Worm (Caenorhabditis elegans): ENCODE results near the gene K08C7.1.

K08C7.1 gene

DNA sequence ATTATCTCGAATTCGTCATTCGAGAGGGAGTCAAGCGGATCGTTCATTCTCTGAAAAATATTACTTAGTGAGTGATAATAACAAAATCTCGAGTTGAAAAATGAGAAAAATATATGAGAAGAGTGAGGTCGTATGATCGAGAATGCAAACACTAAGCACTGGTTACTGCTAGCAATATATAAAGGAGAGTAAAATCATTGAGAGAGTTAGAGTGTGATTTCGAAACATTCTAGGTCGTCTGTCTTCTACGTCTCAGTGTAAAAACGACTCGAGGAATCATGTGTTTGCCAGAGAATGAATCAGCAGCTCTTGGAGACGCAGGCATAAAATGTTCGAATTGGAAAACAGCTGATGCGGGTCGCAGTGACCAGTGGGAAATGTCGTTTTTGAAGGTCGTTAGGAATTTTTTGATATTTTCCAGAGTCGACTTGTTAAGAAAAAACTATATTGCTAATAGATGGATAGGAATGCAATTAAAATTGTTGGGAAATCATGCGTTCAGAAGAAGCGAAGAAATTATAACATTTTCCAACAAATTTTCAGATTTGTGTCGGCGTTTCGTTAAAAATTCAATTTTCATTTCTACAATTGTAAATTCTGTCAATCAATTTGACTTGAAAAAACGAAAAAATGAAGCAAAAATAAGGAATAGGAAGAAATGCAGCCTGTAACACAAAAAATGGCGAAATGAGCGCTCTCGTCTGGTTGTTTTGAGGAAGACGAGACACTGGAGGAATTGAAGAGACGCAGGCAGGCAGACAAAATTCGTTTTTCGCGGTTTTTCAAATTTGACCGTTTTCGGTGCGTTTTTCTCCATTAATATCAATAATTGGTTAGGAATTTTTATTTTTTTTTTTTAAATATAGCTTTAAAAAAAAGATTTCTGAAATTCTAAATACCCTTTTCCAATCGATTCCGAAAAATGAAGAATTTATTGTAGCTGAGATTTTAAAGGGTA is 40.7 kb downstream of the K08C7.1 start, which contains the start of gene allo-1 (continued):
- peak; percentile 15 for TF ChIP-seq ceh-27 (GFP tag; optimal IDR thresholded peaks at IDR 0.05)
- TF ChIP-seq lin-26 (GFP tag; IDR thresholded peaks at IDR 0.05) = no peak
- TF ChIP-seq hmg-1.2 (GFP tag; IDR thresholded peaks at IDR 0.05) = peak; percentile 100

DNA sequence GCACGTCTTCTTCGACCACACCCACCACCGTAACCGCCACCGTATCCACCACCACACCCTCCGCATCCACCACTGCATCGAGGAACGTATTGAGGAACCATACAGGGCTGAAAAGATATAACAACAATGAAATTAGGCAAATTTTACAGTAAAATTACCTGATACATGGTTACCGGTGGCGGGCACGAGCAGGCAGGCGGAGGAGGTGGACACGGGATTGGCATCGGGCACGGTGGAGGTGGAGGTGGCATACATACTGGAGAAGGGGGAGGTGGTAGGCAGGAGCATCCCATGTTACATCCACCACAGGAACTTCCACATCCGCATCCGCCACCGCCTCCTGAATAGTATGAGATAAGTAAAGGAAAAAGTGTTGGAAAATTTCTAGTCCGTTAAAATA is 41.9 kb downstream of the K08C7.1 start:
- TF ChIP-seq unc-62 (GFP tag; optimal IDR thresholded peaks at IDR 0.05) (no peak), ccch-3 (GFP tag; optimal IDR thresholded peaks at IDR 0.05) (no peak), ceh-58 (GFP tag; IDR thresholded peaks at IDR 0.05) (0 out of 2 replicates have a peak, but pooled peaks have one; percentile 49), dox-1 (GFP tag; IDR thresholded peaks at IDR 0.05) (peak; percentile 11; the same call in 1 of the 2 replicates)

DNA sequence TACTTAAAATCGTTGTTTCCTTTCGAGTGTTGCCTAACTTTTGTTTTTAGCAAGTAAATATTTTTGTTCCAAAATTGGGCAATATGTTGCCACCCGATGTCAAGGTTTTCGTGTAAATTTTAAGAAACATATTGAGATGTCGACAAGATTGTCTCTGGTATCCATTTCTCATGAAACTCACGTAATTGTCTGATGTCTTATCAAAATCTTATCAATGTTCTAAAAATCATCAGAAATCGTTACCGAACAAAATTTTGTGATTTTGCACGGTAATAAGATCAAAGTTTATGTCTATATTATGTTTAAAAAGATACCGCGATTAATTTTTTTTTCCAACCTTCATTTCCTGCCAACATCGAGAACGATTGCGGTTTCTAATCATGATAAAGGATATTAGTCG is 42.4 kb downstream of the K08C7.1 start:
- TF ChIP-seq sptf-2 (GFP tag; optimal IDR thresholded peaks at IDR 0.05) (no peak), C17E4.6 (GFP tag; IDR thresholded peaks at IDR 0.05) (no peak), F52B5.7 (tag; optimal IDR thresholded peaks at IDR 0.05) (no peak), aptf-3 (GFP tag; IDR thresholded peaks at IDR 0.05) (no peak), pbrm-1 (GFP tag; IDR thresholded peaks at IDR 0.05) (no peak), K11D2.4 (GFP tag; IDR thresholded peaks at IDR 0.05) (no peak), sea-2 (GFP tag; IDR thresholded peaks at IDR 0.05) (no peak), ZK185.1 (tag; optimal IDR thresholded peaks at IDR 0.05; ENCODE audit: poor library complexity, severe bottlenecking) (no peak), D2030.7 (GFP tag; IDR thresholded peaks at IDR 0.05) (no peak), lin-26 (GFP tag; IDR thresholded peaks at IDR 0.05) (no peak), C06A6.2 (GFP tag; conservative IDR thresholded peaks at IDR 0.05) (no peak), Y79H2A.3 (GFP tag; conservative IDR thresholded peaks at IDR 0.05) (no peak)

DNA sequence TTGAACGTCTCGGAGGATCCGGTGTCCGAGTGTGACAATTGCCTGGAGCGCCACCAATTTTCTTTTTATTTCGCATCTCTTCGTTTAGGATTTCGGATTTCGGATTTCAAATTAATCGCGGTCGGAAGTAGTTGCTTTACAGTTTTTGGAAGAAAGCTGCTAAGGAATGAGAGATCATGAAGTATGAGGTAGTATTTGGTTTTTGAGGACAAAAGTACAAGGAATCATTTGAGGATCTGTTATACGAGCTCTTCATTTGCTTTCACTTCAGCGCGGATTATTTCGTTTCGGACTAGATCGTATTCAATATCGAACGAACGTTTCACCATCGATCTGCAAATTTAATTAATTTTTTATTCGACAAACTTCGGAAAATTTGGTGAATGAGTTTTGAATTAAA is 43.0 kb downstream of the K08C7.1 start, which contains the start of gene R102.11:
R102.11 (minus strand) TSS at position 101 of the 400 bp plus-strand sequence.
- no peak for TF ChIP-seq ztf-6 (GFP tag; IDR thresholded peaks at IDR 0.05)

DNA sequence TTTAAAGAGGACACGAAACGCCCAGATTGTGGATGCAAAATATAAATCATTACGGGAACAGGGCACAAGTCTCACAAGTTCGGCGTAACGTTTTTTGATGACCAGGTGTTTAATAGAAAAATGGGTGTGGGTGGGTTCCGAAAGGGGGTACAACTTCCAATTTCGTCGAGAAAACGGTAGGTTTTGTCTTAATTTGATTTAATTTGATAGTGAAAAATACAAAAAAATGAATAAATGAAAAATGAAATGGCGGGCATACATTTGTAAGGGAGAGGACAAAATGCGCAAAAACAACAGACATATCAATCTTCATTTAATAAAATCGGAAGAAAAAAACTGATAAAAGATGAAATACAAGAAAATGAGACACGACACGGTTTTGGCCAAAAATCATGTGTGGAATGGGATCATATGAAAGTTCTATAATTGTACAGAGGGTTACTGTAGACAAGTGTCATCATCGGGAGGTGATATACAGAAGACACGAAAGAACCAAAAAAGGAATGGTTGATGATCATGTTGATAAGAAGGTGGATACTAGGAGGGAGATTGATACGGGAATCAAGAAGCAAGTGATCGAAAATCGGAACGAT is 45.4 kb downstream of the K08C7.1 start:
- TF ChIP-seq somi-1 (GFP tag; optimal IDR thresholded peaks at IDR 0.05) = peak; percentile 5
- TF ChIP-seq lin-54 (GFP tag; optimal IDR thresholded peaks at IDR 0.05) = no peak

DNA sequence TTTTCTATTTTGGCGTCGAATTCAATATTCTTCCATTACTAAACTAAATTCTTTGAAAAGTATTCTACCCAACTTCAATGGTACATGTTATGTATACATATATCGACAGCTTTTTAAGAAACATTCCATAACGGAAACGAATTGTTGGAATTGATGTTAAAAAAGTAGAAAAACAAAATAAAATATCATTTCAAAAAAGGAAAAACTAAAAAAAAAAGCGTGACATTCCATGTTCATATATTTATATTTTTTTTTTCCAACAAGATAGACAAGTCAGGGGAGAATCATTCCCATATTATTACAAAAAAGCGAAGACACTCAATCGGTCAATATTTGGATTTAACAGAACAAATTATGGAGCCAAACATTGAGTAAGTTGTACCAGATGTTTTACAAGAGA is 48.6 kb downstream of the K08C7.1 start, which contains the start of gene R102.10:
R102.10 (plus strand) TSS at position 301 of the 400 bp plus-strand sequence.
- no peak for TF ChIP-seq madf-10 (tag; optimal IDR thresholded peaks at IDR 0.05)
- no peak for TF ChIP-seq tbx-9 (tag; optimal IDR thresholded peaks at IDR 0.05; ENCODE audit: borderline replicate concordance)
- no peak for TF ChIP-seq ceh-40 (GFP tag; IDR thresholded peaks at IDR 0.05)
- no peak for TF ChIP-seq atf-7 (tag; optimal IDR thresholded peaks at IDR 0.05)
- TF ChIP-seq unc-62 (GFP tag; optimal IDR thresholded peaks at IDR 0.05) = no peak
- no peak for TF ChIP-seq ZK185.1 (tag; optimal IDR thresholded peaks at IDR 0.05; ENCODE audit: poor library complexity, severe bottlenecking)
- TF ChIP-seq ets-4 (GFP tag; optimal IDR thresholded peaks at IDR 0.05) = no peak
- no peak for TF ChIP-seq T07F8.4 (tag; optimal IDR thresholded peaks at IDR 0.05)
- TF ChIP-seq ztf-3 (GFP tag; optimal IDR thresholded peaks at IDR 0.05) = no peak
- no peak for TF ChIP-seq madf-3 (GFP tag; IDR thresholded peaks at IDR 0.05)
